Worm (Caenorhabditis elegans): ENCODE measurements around the gene C32D5.4.

ce11 chrII:6347341-6348118 is 24.7 kb upstream of the C32D5.4 start, which contains the start of gene lgg-1:
- no peak for TF ChIP-seq skn-1 (tag; optimal IDR thresholded peaks at IDR 0.05)
- no peak for TF ChIP-seq ztf-11 (tag; optimal IDR thresholded peaks at IDR 0.05)
- TF ChIP-seq unc-62 (GFP tag; optimal IDR thresholded peaks at IDR 0.05): peak; percentile 14
- TF ChIP-seq fos-1 (tag; optimal IDR thresholded peaks at IDR 0.05): peak; percentile 55
- peak; percentile 45 for TF ChIP-seq egl-27 (tag; optimal IDR thresholded peaks at IDR 0.05)
- no peak for TF ChIP-seq nhr-237 (tag; optimal IDR thresholded peaks at IDR 0.05)
- TF ChIP-seq ceh-16 (tag; optimal IDR thresholded peaks at IDR 0.05): no peak
- no peak for TF ChIP-seq peb-1 (tag; optimal IDR thresholded peaks at IDR 0.05)
- no peak for TF ChIP-seq elt-3 (tag; optimal IDR thresholded peaks at IDR 0.05)
- TF ChIP-seq blmp-1 (tag; optimal IDR thresholded peaks at IDR 0.05; ENCODE audit: insufficient read depth): peak; percentile 83
- TF ChIP-seq unc-55 (GFP tag; optimal IDR thresholded peaks at IDR 0.05): peak; percentile 68

All from whole organism, L2 larva.